Fruit fly (Drosophila melanogaster): ENCODE measurements around the gene Set8.

DNA sequence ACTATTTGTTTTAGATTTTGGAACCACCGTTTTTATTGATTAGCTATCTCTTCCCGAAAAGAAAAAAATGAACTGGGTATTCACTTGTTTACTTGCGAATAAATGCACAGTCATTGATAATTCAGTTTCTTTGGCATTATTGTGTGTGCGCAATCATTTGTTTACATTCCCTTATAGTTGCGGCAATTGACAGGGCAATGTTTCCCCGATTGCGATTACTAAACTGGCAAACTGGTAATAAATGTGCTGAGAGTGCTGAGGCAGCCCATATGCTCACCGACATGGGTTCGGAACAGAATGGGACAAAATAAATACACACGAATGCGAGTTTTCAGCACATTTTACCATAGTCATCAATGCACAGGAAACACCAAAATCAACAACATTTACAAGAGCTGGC lies 50.1 kb downstream of the Set8 start:
- TF ChIP-seq kay (GFP tag; ENCODE audit: borderline replicate concordance) (no peak), CG7045 (GFP tag; optimal IDR thresholded peaks at IDR 0.05) (no peak), CG11617 (GFP tag; optimal IDR thresholded peaks at IDR 0.05) (no peak), bab1 (GFP tag; optimal IDR thresholded peaks at IDR 0.05) (peak; percentile 6), CG33017 (tag; optimal IDR thresholded peaks at IDR 0.05) (no peak), CG1620 (GFP tag; optimal IDR thresholded peaks at IDR 0.05) (no peak), tj (GFP tag; optimal IDR thresholded peaks at IDR 0.05) (peak; percentile 96), Mnt (GFP tag; optimal IDR thresholded peaks at IDR 0.05) (no peak), pad (GFP tag; optimal IDR thresholded peaks at IDR 0.05) (no peak), cic (GFP tag; optimal IDR thresholded peaks at IDR 0.05) (peak; percentile 3), Hr96 (GFP tag; optimal IDR thresholded peaks at IDR 0.05) (no peak), Clk (GFP tag; optimal IDR thresholded peaks at IDR 0.05) (no peak), CG5204 (GFP tag; optimal IDR thresholded peaks at IDR 0.05) (no peak), Crg-1 (GFP tag; optimal IDR thresholded peaks at IDR 0.05) (no peak)

Measured in whole organism, adult.